Fruit fly (Drosophila melanogaster) Kc167 (cell line): ENCODE measurements around the gene CG32295.
A peak's percentile ranks its signal among the peaks of the same experiment; 100 is the strongest.

Source experiments
- Myc ChIP-seq: fragments of >200 bp; optimal IDR thresholded peaks from 2 replicates; lab custom pipeline; 2017; ENCODE audit warnings: missing external identifiers
- Sin3A ChIP-seq: fragments of >200 bp; optimal IDR thresholded peaks from 2 replicates; lab custom pipeline; 2018; ENCODE audit warnings: missing external identifiers
- h ChIP-seq: fragments of >200 bp; optimal IDR thresholded peaks from 3 replicates; lab custom pipeline; 2018; ENCODE audit warnings: missing external identifiers
- insv ChIP-seq: fragments of >200 bp; optimal IDR thresholded peaks from 3 replicates; lab custom pipeline; 2018; ENCODE audit warnings: missing external identifiers
- psq ChIP-seq: fragments of >200 bp; optimal IDR thresholded peaks from 2 replicates; lab custom pipeline; 2017; ENCODE audit warnings: missing external identifiers
- ttk ChIP-seq: sonication (Bioruptor generic); optimal IDR thresholded peaks from 2 replicates; lab custom pipeline; 2017; ENCODE audit warnings: missing external identifiers

Gene CG32295

dm6 chr3L:2552116-2552843 lies 25.5 kb upstream of the CG32295 start:
- TF ChIP-seq psq: peak; percentile 56
- no peak for TF ChIP-seq insv

dm6 chr3L:2551137-2551676 lies 24.4 kb upstream of the CG32295 start:
- TF ChIP-seq h (lab: Kevin White, UChicago) (no peak), insv (no peak), ttk (lab: Kevin White, UChicago) (no peak), Sin3A (no peak), Myc (lab: Kevin White, UChicago) (no peak), psq (no peak)

dm6 chr3L:2548932-2549331 lies 22.2 kb upstream of the CG32295 start:
- no peak for TF ChIP-seq insv
- TF ChIP-seq Myc (lab: Kevin White, UChicago): no peak
- no peak for TF ChIP-seq psq
- TF ChIP-seq h (lab: Kevin White, UChicago): no peak

- TF ChIP-seq Myc (lab: Kevin White, UChicago) (no peak), ttk (lab: Kevin White, UChicago) (no peak), Sin3A (no peak), psq (no peak), insv (no peak), h (lab: Kevin White, UChicago) (no peak)
Measured at dm6 chr3L:2545913-2546312, 19.1 kb upstream of the CG32295 start.

dm6 chr3L:2545077-2545453 lies 18.3 kb upstream of the CG32295 start:
- TF ChIP-seq psq (no peak), ttk (lab: Kevin White, UChicago) (no peak), Sin3A (no peak), insv (no peak), Myc (lab: Kevin White, UChicago) (no peak)

dm6 chr3L:2544435-2545076 lies 17.8 kb upstream of the CG32295 start:
- TF ChIP-seq Myc (lab: Kevin White, UChicago): no peak
- no peak for TF ChIP-seq Sin3A
- TF ChIP-seq psq: no peak
- no peak for TF ChIP-seq h (lab: Kevin White, UChicago)
- no peak for TF ChIP-seq ttk (lab: Kevin White, UChicago)
- no peak for TF ChIP-seq insv

- TF ChIP-seq ttk (lab: Kevin White, UChicago) (no peak), psq (no peak), h (lab: Kevin White, UChicago) (no peak), Myc (lab: Kevin White, UChicago) (no peak), Sin3A (no peak), insv (no peak)
Measured at dm6 chr3L:2541361-2541760, 14.6 kb upstream of the CG32295 start.

dm6 chr3L:2536969-2537600 lies 10.3 kb upstream of the CG32295 start:
- TF ChIP-seq h (lab: Kevin White, UChicago) (no peak), Myc (lab: Kevin White, UChicago) (no peak), insv (no peak), psq (no peak), Sin3A (no peak), ttk (lab: Kevin White, UChicago) (no peak)

- no peak for TF ChIP-seq psq
Measured at dm6 chr3L:2533732-2534073, 6.9 kb upstream of the CG32295 start.

dm6 chr3L:2533000-2533731 lies 6.4 kb upstream of the CG32295 start:
- TF ChIP-seq ttk (lab: Kevin White, UChicago): no peak

dm6 chr3L:2532377-2532776 lies 5.6 kb upstream of the CG32295 start:
- TF ChIP-seq h (lab: Kevin White, UChicago): no peak
- no peak for TF ChIP-seq ttk (lab: Kevin White, UChicago)
- TF ChIP-seq insv: no peak
- TF ChIP-seq psq: no peak
- no peak for TF ChIP-seq Myc (lab: Kevin White, UChicago)
- TF ChIP-seq Sin3A: no peak

dm6 chr3L:2531386-2532176 lies 4.8 kb upstream of the CG32295 start:
- no peak for TF ChIP-seq psq
- TF ChIP-seq h (lab: Kevin White, UChicago): peak; percentile 96
- no peak for TF ChIP-seq Sin3A
